Fruit fly (Drosophila melanogaster) whole organism: ENCODE data around the gene CG13048.

Experiments used
- pan ChIP-seq: fragments of >200 bp; optimal IDR thresholded peaks from 2 replicates; lab custom pipeline; 2017
- psq ChIP-seq: fragments of >200 bp; optimal IDR thresholded peaks from 2 replicates; lab custom pipeline; 2017
- usp ChIP-seq: fragments of >200 bp; optimal IDR thresholded peaks from 2 replicates; lab custom pipeline; 2017; ENCODE audit warnings: missing biosample characterization, missing genetic modification characterization, mixed read lengths

- TF ChIP-seq psq (lab: Kevin White, UChicago): no peak
- TF ChIP-seq pan (lab: Kevin White, UChicago): no peak
- no peak for TF ChIP-seq usp (GFP tag; lab: Kevin White, UChicago)
Measured at dm6 chr3L:16321172-16321571, 37.5 kb upstream of the CG13048 start, which contains the start of gene CG42718.
